Comparison of ENCODE assay signal across 3 fruit fly cellular contexts in genomic region chrX:10579569-10579968, dm6.
A peak's percentile ranks its signal among the peaks of the same experiment; 100 is the strongest.
TF ChIP-seq lines count a peak whose summit lies in the region.

No protein-coding gene starts in this region.

TF ChIP-seq in whole organism, adult, 20 proteins besides CTCF, POLR2A, EP300 and RAD21:
- TF ChIP-seq CG14711 (tag; optimal IDR thresholded peaks at IDR 0.05; lab: Kevin White, UChicago), result no peak
- peak; percentile 52 for TF ChIP-seq tj (GFP tag; optimal IDR thresholded peaks at IDR 0.05; lab: Kevin White, UChicago)
- TF ChIP-seq CG5204 (GFP tag; optimal IDR thresholded peaks at IDR 0.05; lab: Kevin White, UChicago), result no peak
- TF ChIP-seq Mnt (GFP tag; optimal IDR thresholded peaks at IDR 0.05; lab: Kevin White, UChicago), result no peak
- no peak for TF ChIP-seq cic (GFP tag; optimal IDR thresholded peaks at IDR 0.05; lab: Kevin White, UChicago)

TF ChIP-seq in whole organism, prepupa, 60 proteins besides CTCF, POLR2A, EP300 and RAD21:
- TF ChIP-seq CG6792 (GFP tag; optimal IDR thresholded peaks at IDR 0.05; lab: Kevin White, UChicago) (no peak), eg (GFP tag; IDR thresholded peaks at IDR 0.05; lab: Robert Waterston, UW) (0 out of 3 replicates have a peak, but pooled peaks have one; percentile 9)

TF ChIP-seq in whole organism, wandering third instar larva, 38 proteins besides CTCF, POLR2A, EP300 and RAD21:
- TF ChIP-seq Hnf4 (GFP tag; optimal IDR thresholded peaks at IDR 0.05; lab: Kevin White, UChicago) (no peak), Rel (GFP tag; optimal IDR thresholded peaks at IDR 0.05; lab: Kevin White, UChicago) (no peak), Rel (tag; optimal IDR thresholded peaks at IDR 0.05; lab: Kevin White, UChicago) (peak; percentile 53)
TF ChIP-seq in whole organism, wandering third instar larva: peak in this region for 1.
